Fruit fly (Drosophila melanogaster) whole organism, embryonic: ENCODE results near the gene HIP-R.
"Not testable (repeated sequence)": the region's sequence is repeated elsewhere in the genome, so short reads cannot be mapped to it uniquely, and the experiment has no call there.

Source experiments
- ATbp ChIP-seq: fragments of 200-800 bp; sonication (Bioruptor generic); optimal IDR thresholded peaks from 2 replicates; lab custom pipeline; 2017; ENCODE audit warnings: missing biosample characterization, mild to moderate bottlenecking, missing genetic modification characterization, missing genetic modification reagents
- Asciz ChIP-seq: fragments of 200-800 bp; sonication (Bioruptor generic); optimal IDR thresholded peaks from 2 replicates; lab custom pipeline; 2017; ENCODE audit warnings: missing biosample characterization, mild to moderate bottlenecking, missing genetic modification characterization, missing genetic modification reagents
- Awh ChIP-seq: fragments of 200-800 bp; sonication (Bioruptor generic); IDR thresholded peaks from 2 replicates; pipeline ENCODE4, ENCODE4 v1.3.6; 2022; ENCODE audit warnings: missing biosample characterization, missing genetic modification characterization
- CG12391 ChIP-seq: fragments of 200-800 bp; sonication (Bioruptor generic); optimal IDR thresholded peaks from 3 replicates; lab custom pipeline; 2018; ENCODE audit warnings: missing biosample characterization, mild to moderate bottlenecking, missing genetic modification characterization, moderate library complexity
- CG15011 ChIP-seq: fragments of 200-800 bp; sonication (Bioruptor generic); optimal IDR thresholded peaks from 3 replicates; lab custom pipeline; 2018; ENCODE audit warnings: missing biosample characterization, mild to moderate bottlenecking, missing genetic modification characterization
- CG15601 ChIP-seq: fragments of 200-800 bp; sonication (Bioruptor generic); optimal IDR thresholded peaks from 3 replicates; lab custom pipeline; 2019; ENCODE audit warnings: missing biosample characterization, mild to moderate bottlenecking, missing genetic modification characterization, moderate library complexity
- CG17186 ChIP-seq: fragments of 200-800 bp; sonication (Bioruptor generic); optimal IDR thresholded peaks from 3 replicates; lab custom pipeline; 2017; ENCODE audit warnings: missing biosample characterization, missing genetic modification reagents, missing genetic modification characterization
- CG17912 ChIP-seq: fragments of 200-800 bp; sonication (Bioruptor generic); optimal IDR thresholded peaks from 2 replicates; lab custom pipeline; 2018; ENCODE audit warnings: missing biosample characterization, mild to moderate bottlenecking, missing genetic modification characterization
- CG2712 ChIP-seq: fragments of 200-800 bp; optimal IDR thresholded peaks from 3 replicates; lab custom pipeline; 2019; ENCODE audit warnings: missing biosample characterization, mild to moderate bottlenecking, missing genetic modification characterization, moderate library complexity
- CG32532 ChIP-seq: fragments of 200-800 bp; sonication (Bioruptor generic); IDR thresholded peaks from 2 replicates; pipeline ENCODE4 v1.3.6; 2022; ENCODE audit warnings: missing biosample characterization, missing genetic modification characterization
- CG34224 ChIP-seq: fragments of 200-800 bp; sonication (Bioruptor generic); IDR thresholded peaks from 3 replicates; pipeline ENCODE4 v1.3.6; 2022; ENCODE audit warnings: missing biosample characterization, missing genetic modification characterization; ENCODE audit not compliant: partially characterized antibody
- CG4707 ChIP-seq: fragments of 200-800 bp; sonication (Bioruptor generic); optimal IDR thresholded peaks from 2 replicates; lab custom pipeline; 2018; ENCODE audit warnings: missing biosample characterization, mild to moderate bottlenecking, missing genetic modification characterization, moderate library complexity
- CG6765 ChIP-seq: fragments of 200-800 bp; sonication (Bioruptor generic); optimal IDR thresholded peaks from 3 replicates; lab custom pipeline; 2017; ENCODE audit warnings: missing biosample characterization, mild to moderate bottlenecking, missing genetic modification characterization
- CG8089 ChIP-seq: fragments of 200-800 bp; sonication (Bioruptor generic); optimal IDR thresholded peaks from 3 replicates; lab custom pipeline; 2016; ENCODE audit warnings: missing biosample characterization, missing genetic modification characterization
- CG8281 ChIP-seq: fragments of 200-800 bp; sonication (Bioruptor generic); optimal IDR thresholded peaks from 2 replicates; lab custom pipeline; 2018; ENCODE audit warnings: missing biosample characterization, mild to moderate bottlenecking, missing genetic modification characterization, moderate library complexity
- CG9932 ChIP-seq: fragments of 200-800 bp; sonication (Bioruptor generic); IDR thresholded peaks from 2 replicates; pipeline ENCODE4 v1.3.6; 2022; ENCODE audit warnings: missing biosample characterization, missing genetic modification characterization
- Deaf1 ChIP-seq: fragments of 200-800 bp; optimal IDR thresholded peaks from 3 replicates; lab custom pipeline; 2019; ENCODE audit warnings: missing biosample characterization, mild to moderate bottlenecking, missing genetic modification characterization, moderate library complexity
- Ets65A ChIP-seq: fragments of 200-800 bp; sonication (Bioruptor generic); peaks from one replicate; lab custom pipeline; 2016; ENCODE audit warnings: missing biosample characterization, missing genetic modification characterization
- Hand ChIP-seq: fragments of 200-800 bp; sonication (Bioruptor generic); optimal IDR thresholded peaks from 2 replicates; lab custom pipeline; 2017; ENCODE audit warnings: mild to moderate bottlenecking, missing biosample characterization, missing genetic modification reagents, missing genetic modification characterization
- Hr78 ChIP-seq, 2 experiments: fragments of 200-800 bp in 1 of 2; fragments of >200 bp in 1 of 2; sonication (Bioruptor generic) in 1 of 2; optimal IDR thresholded peaks; 2 replicates each; lab custom pipeline; 2017 to 2019; ENCODE audit warnings: missing biosample characterization in 2 of 2, missing genetic modification characterization in 2 of 2, mild to moderate bottlenecking in 1 of 2, moderate library complexity in 1 of 2
- Lim3 ChIP-seq: fragments of 200-800 bp; sonication (Bioruptor generic); IDR thresholded peaks from 2 replicates; pipeline ENCODE4 v1.3.6; 2022; ENCODE audit warnings: missing biosample characterization, missing genetic modification characterization
- MESR4 ChIP-seq: fragments of 200-800 bp; sonication (Bioruptor generic); optimal IDR thresholded peaks from 2 replicates; lab custom pipeline; 2018; ENCODE audit warnings: missing biosample characterization, mild to moderate bottlenecking, missing genetic modification characterization, moderate library complexity
- Nf-YB ChIP-seq: fragments of 200-800 bp; sonication (Bioruptor generic); optimal IDR thresholded peaks from 3 replicates; lab custom pipeline; 2019; ENCODE audit warnings: missing biosample characterization, mild to moderate bottlenecking, missing genetic modification characterization, moderate library complexity
- Nf-YC ChIP-seq: fragments of 200-800 bp; optimal IDR thresholded peaks from 3 replicates; lab custom pipeline; 2019; ENCODE audit warnings: missing biosample characterization, mild to moderate bottlenecking, missing genetic modification characterization, moderate library complexity
- Pdp1 ChIP-seq, 2 experiments: fragments of 200-800 bp; sonication (Bioruptor generic); optimal IDR thresholded peaks; 3 replicates each; lab custom pipeline; 2016; ENCODE audit warnings: missing biosample characterization in 2 of 2, missing genetic modification characterization in 2 of 2, mild to moderate bottlenecking in 1 of 2, moderate library complexity in 1 of 2
- Side ChIP-seq: fragments of 200-800 bp; sonication (Bioruptor generic); optimal IDR thresholded peaks from 2 replicates; lab custom pipeline; 2016; ENCODE audit warnings: missing biosample characterization, missing genetic modification characterization
- bigmax ChIP-seq: fragments of 200-800 bp; sonication (Bioruptor generic); optimal IDR thresholded peaks from 2 replicates; lab custom pipeline; 2018; ENCODE audit warnings: missing biosample characterization, mild to moderate bottlenecking, missing genetic modification characterization
- caup ChIP-seq: fragments of 200-800 bp; sonication (Bioruptor generic); optimal IDR thresholded peaks from 3 replicates; lab custom pipeline; 2017; ENCODE audit warnings: missing biosample characterization, mild to moderate bottlenecking, missing genetic modification characterization, moderate library complexity; ENCODE audit not compliant: severe bottlenecking
- chif ChIP-seq, 2 experiments: fragments of 200-800 bp; sonication (Bioruptor generic); optimal IDR thresholded peaks; 3 replicates each; lab custom pipeline; 2016; ENCODE audit warnings: missing biosample characterization in 2 of 2, missing genetic modification characterization in 2 of 2
- chinmo ChIP-seq: fragments of 200-800 bp; sonication (Bioruptor generic); IDR thresholded peaks from 4 replicates; pipeline ENCODE4 v1.3.6; 2022; ENCODE audit warnings: missing biosample characterization, missing genetic modification characterization; ENCODE audit not compliant: partially characterized antibody
- dm ChIP-seq: fragments of 200-800 bp; sonication (Bioruptor generic); optimal IDR thresholded peaks from 3 replicates; lab custom pipeline; 2016; ENCODE audit warnings: missing biosample characterization, missing genetic modification characterization
- fd102C ChIP-seq: fragments of 200-800 bp; sonication (Bioruptor generic); optimal IDR thresholded peaks from 2 replicates; lab custom pipeline; 2018; ENCODE audit warnings: missing biosample characterization, mild to moderate bottlenecking, missing genetic modification characterization, moderate library complexity
- oc ChIP-seq: fragments of 200-800 bp; sonication (Bioruptor generic); optimal IDR thresholded peaks from 2 replicates; lab custom pipeline; 2018; ENCODE audit warnings: missing biosample characterization, mild to moderate bottlenecking, missing genetic modification characterization, moderate library complexity
- odd ChIP-seq: fragments of 200-800 bp; sonication (Bioruptor generic); optimal IDR thresholded peaks from 2 replicates; lab custom pipeline; 2017; ENCODE audit warnings: missing biosample characterization, mild to moderate bottlenecking, missing genetic modification characterization
- pfk ChIP-seq: fragments of 200-800 bp; sonication (Bioruptor generic); optimal IDR thresholded peaks from 2 replicates; lab custom pipeline; 2018; ENCODE audit warnings: missing biosample characterization, mild to moderate bottlenecking, missing genetic modification characterization, moderate library complexity
- phol ChIP-seq: fragments of 200-800 bp; sonication (Bioruptor generic); optimal IDR thresholded peaks from 3 replicates; lab custom pipeline; 2018; ENCODE audit warnings: missing biosample characterization, mild to moderate bottlenecking, missing genetic modification characterization, moderate library complexity
- ranshi ChIP-seq: fragments of 200-800 bp; sonication (Bioruptor generic); IDR thresholded peaks from 2 replicates; pipeline ENCODE4 v1.3.6; 2022; ENCODE audit warnings: missing biosample characterization, missing genetic modification characterization
- schlank ChIP-seq: fragments of 200-800 bp; sonication (Bioruptor generic); optimal IDR thresholded peaks from 2 replicates; lab custom pipeline; 2018; ENCODE audit warnings: missing biosample characterization, mild to moderate bottlenecking, missing genetic modification characterization
- seq ChIP-seq: fragments of 200-800 bp; sonication (Bioruptor generic); IDR thresholded peaks from 2 replicates; pipeline ENCODE4 v1.3.6; 2022; ENCODE audit warnings: missing biosample characterization, missing genetic modification characterization
- slp2 ChIP-seq: fragments of 200-800 bp; sonication (Bioruptor generic); optimal IDR thresholded peaks from 2 replicates; lab custom pipeline; 2016; ENCODE audit warnings: missing biosample characterization, missing genetic modification characterization
- vvl ChIP-seq: fragments of 200-800 bp; sonication (Bioruptor generic); IDR thresholded peaks from 2 replicates; pipeline ENCODE4 v1.3.6; 2022; ENCODE audit warnings: missing biosample characterization, missing genetic modification characterization
- zfh1 ChIP-seq: fragments of 200-800 bp; sonication (Bioruptor generic); IDR thresholded peaks from 3 replicates; pipeline ENCODE4 v1.3.6; 2022; ENCODE audit warnings: missing biosample characterization, missing genetic modification characterization

HIP-R gene

DNA sequence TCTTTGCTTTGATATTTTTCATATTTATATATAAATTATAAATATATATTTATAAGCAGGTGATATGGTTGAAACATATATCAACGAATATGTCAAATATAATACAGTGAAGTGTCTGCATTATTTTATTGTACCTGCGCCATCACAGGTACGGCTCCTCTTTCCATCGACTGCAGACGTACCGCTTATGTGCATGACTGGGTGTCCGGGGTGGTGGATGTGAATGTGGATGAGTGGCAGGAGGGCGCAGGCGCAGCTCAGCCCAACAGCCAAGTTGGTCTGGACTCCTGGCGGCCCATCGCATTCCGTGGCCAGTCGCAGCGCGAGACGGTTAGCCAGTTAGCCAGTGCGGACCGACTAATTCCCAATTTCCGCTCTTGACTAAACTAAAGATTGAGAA, 12.2 kb downstream of the HIP-R start, which contains the start of gene fd3F:
Gene fd3F (plus strand): TSS at position 301 of the 400 bp plus-strand sequence.
- TF ChIP-seq Lim3 (GFP tag; lab: Robert Waterston, UW); CG15011 (GFP tag; lab: Kevin White, UChicago); CG17912 (GFP tag; lab: Kevin White, UChicago): not testable (repeated sequence)

- TF ChIP-seq Nf-YB (GFP tag; lab: Kevin White, UChicago) (peak; percentile 88), CG6765 (no peak), Nf-YC (tag; lab: Kevin White, UChicago) (peak; percentile 86), seq (GFP tag; lab: Robert Waterston, UW) (0 out of 2 replicates have a peak, but pooled peaks have one; percentile 26)
These were observed 18.7 kb downstream of the HIP-R start for dm6 chrX:3808467-3808866.

DNA sequence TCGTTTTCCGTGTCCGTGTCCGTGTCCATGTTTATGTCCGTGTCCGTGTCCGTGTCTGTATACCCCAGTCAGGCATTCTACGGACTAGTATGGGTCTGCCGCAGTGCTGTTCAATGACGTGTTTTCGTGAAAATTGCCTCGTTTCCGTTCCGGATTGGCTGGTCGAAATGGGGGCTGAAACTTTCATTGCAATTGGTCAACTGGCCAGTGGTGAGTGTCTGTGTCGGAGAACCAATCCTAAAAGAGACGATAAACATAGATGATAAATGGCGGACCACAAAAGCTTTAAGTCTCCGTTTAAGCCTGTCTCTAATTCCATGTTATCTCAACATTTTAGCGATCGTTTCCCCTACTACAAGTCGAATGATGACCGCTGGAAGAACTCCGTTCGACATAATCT, 19.3 kb downstream of the HIP-R start:
- TF ChIP-seq bigmax (GFP tag; lab: Kevin White, UChicago), result no peak
- TF ChIP-seq Nf-YC (tag; lab: Kevin White, UChicago), result peak; percentile 83
- peak; percentile 92 for TF ChIP-seq Nf-YB (GFP tag; lab: Kevin White, UChicago)

DNA sequence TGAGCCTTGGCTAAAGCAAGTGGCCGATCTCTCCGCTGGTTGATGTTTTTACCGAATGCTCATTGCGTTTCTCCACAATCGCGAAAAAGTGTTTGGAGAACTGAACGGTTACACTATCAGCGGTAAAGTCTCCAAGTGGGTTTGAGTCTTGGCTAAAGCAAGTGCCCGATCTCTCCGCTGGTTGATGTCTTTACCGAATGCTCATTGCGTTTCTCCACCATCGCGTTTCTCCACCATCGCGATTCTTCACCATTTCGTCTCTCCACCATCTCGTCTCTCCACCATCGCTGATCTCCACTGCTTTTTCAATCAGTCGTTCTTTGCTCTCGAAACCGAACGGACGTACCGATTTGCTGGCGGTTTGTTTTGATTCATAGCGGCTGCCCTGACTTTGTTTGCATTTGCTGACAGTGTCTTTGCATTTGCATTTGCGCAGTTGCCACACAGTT, 21.6 kb downstream of the HIP-R start, which contains the start of gene ec:
Gene ec (plus strand): TSS at position 359 of the 449 bp plus-strand sequence.
- TF ChIP-seq pfk (GFP tag; lab: Kevin White, UChicago), result no peak
- TF ChIP-seq Awh (GFP tag; lab: Robert Waterston, UW), result peak; percentile 18; the same call in 1 of the 2 replicates
- 0 out of 3 replicates have a peak, but pooled peaks have one; percentile 18 for TF ChIP-seq zfh1 (GFP tag; lab: Robert Waterston, UW)
- TF ChIP-seq odd (GFP tag; lab: Kevin White, UChicago), result peak; percentile 17
- peak; percentile 9 for TF ChIP-seq dm (GFP tag; lab: Kevin White, UChicago)
- peak; percentile 41; the same call in 1 of the 2 replicates for TF ChIP-seq CG32532
- TF ChIP-seq vvl (GFP tag; lab: Robert Waterston, UW), result peak; percentile 71; the same call in 1 of the 2 replicates
- no peak for TF ChIP-seq CG8281 (tag; lab: Kevin White, UChicago)
- TF ChIP-seq CG2712 (tag; lab: Kevin White, UChicago), result peak; percentile 38
- TF ChIP-seq CG9932 (GFP tag; lab: Robert Waterston, UW), result 0 out of 2 replicates have a peak, but pooled peaks have one; percentile 31
- TF ChIP-seq CG17186, result peak; percentile 57
- TF ChIP-seq slp2 (GFP tag; lab: Kevin White, UChicago), result no peak
- peak; percentile 66 for TF ChIP-seq Deaf1
- TF ChIP-seq chif (GFP tag; optimal IDR thresholded peaks at IDR 0.05; lab: Kevin White, UChicago), result peak in 1 of 2 experiments; percentile 30
- TF ChIP-seq fd102C (GFP tag; lab: Kevin White, UChicago), result peak; percentile 19
- peak; percentile 42 for TF ChIP-seq Asciz (GFP tag; lab: Kevin White, UChicago)
- TF ChIP-seq Side, result peak; percentile 19
- peak; percentile 43 for TF ChIP-seq CG4707 (GFP tag; lab: Kevin White, UChicago)
- TF ChIP-seq Hand (GFP tag; lab: Kevin White, UChicago), result no peak
- peak; percentile 30 for TF ChIP-seq phol
- TF ChIP-seq CG12391 (tag; lab: Kevin White, UChicago), result peak; percentile 23
- TF ChIP-seq CG15601 (tag; lab: Kevin White, UChicago), result peak; percentile 71
- TF ChIP-seq MESR4 (GFP tag; lab: Kevin White, UChicago), result peak; percentile 2
- TF ChIP-seq Hr78 (GFP tag; optimal IDR thresholded peaks at IDR 0.05; lab: Kevin White, UChicago), result no peak
- no peak for TF ChIP-seq ranshi (GFP tag; lab: Robert Waterston, UW)
- peak; percentile 8 for TF ChIP-seq caup (GFP tag; lab: Kevin White, UChicago)
- peak; percentile 96 for TF ChIP-seq ATbp
- TF ChIP-seq Ets65A (GFP tag; lab: Kevin White, UChicago), result no peak
- no peak for TF ChIP-seq CG8089
- TF ChIP-seq schlank, result no peak
- TF ChIP-seq Pdp1 (GFP tag; optimal IDR thresholded peaks at IDR 0.05; lab: Kevin White, UChicago), result peak in 1 of 2 experiments; percentile 10
- 0 out of 3 replicates have a peak, but pooled peaks have one; percentile 15 for TF ChIP-seq CG34224 (GFP tag; lab: Robert Waterston, UW)
- TF ChIP-seq oc (tag; lab: Kevin White, UChicago), result peak; percentile 40
- peak; percentile 98 for TF ChIP-seq chinmo
